Worm (Caenorhabditis elegans) whole organism, young adult: ENCODE measurements around the gene tbc-12.

Experiments
- attf-3 ChIP-seq: fragments of 200-800 bp; sonication (Bioruptor generic); conservative IDR thresholded peaks from 2 replicates; pipeline ENCODE4 v1.3.6; 2022; ENCODE audit warnings: missing genetic modification reagents, missing genetic modification characterization, missing compliant biosample characterization
- hrde-1 ChIP-seq: sonication (generic microtip); optimal IDR thresholded peaks from 2 replicates; lab custom pipeline; 2016; ENCODE audit warnings: missing genetic modification characterization, mild to moderate bottlenecking, missing compliant biosample characterization, moderate library complexity, missing genotype, missing genetic modification reagents, borderline replicate concordance

DNA sequence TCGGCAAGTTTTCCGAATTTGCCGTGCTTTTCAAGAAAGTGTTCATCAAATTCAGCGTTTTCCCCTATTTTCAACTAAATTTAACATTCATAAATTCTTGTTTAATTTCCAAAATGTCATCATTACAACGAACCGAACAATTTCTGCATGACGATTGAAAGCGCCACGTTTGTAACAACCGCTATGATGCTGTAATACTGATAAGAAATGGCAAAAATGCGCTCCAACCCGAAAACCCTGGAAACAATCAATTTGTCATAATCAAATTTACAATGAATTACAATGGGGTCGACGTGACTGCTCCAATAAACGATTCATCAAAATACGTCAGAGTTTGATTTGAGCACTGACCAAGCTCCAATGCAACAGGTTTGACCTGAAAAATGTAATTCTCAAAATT, 12.4 kb upstream of the tbc-12 start:
- TF ChIP-seq attf-3 (no peak), hrde-1 (tag; lab: Kevin White, UChicago) (no peak)
